Worm (Caenorhabditis elegans) whole organism, midembryonic: ENCODE data around the gene let-268.

Experiments used
- T22C8.4 ChIP-seq: fragments of 200-800 bp; sonication (Bioruptor generic); IDR thresholded peaks from 2 replicates; pipeline ENCODE4 v1.3.6; 2022; ENCODE audit warnings: missing genetic modification characterization, missing compliant biosample characterization
- flt-1 ChIP-seq: fragments of 200-800 bp; sonication (Bioruptor generic); IDR thresholded peaks from 2 replicates; pipeline ENCODE4 v1.3.6; 2022; ENCODE audit warnings: missing genetic modification characterization, missing compliant biosample characterization
- med-1 ChIP-seq: sonication (generic microtip); optimal IDR thresholded peaks from 2 replicates; lab custom pipeline; 2017; ENCODE audit warnings: missing genetic modification characterization, mild to moderate bottlenecking, missing compliant biosample characterization, antibody characterized with exemption, missing genetic modification reagents; ENCODE audit not compliant: insufficient read depth
- tab-1 ChIP-seq: fragments of 200-800 bp; sonication (Bioruptor generic); IDR thresholded peaks from 2 replicates; pipeline ENCODE4 v1.3.6; 2022; ENCODE audit warnings: missing genetic modification characterization, missing compliant biosample characterization

ce11 chrII:10025059-10025458 is 14.7 kb downstream of the let-268 start:
- no peak for TF ChIP-seq T22C8.4
- no peak for TF ChIP-seq flt-1
- no peak for TF ChIP-seq med-1
- TF ChIP-seq tab-1 (GFP tag; lab: Robert Waterston, UW) = no peak
